Fruit fly (Drosophila melanogaster) whole organism, embryonic: ENCODE results near the gene CG7987.

Experiments
- CTCF ChIP-seq: fragments of 200-800 bp; sonication (Bioruptor generic); optimal IDR thresholded peaks from 2 replicates; lab custom pipeline; 2017; ENCODE audit warnings: missing biosample characterization, mild to moderate bottlenecking, missing genetic modification characterization, moderate library complexity
- HmgD ChIP-seq: fragments of 200-800 bp; sonication (Bioruptor generic); optimal IDR thresholded peaks from 3 replicates; lab custom pipeline; 2016; ENCODE audit warnings: missing biosample characterization, missing genetic modification characterization
- salm ChIP-seq: fragments of 200-800 bp; sonication (Bioruptor generic); optimal IDR thresholded peaks from 2 replicates; lab custom pipeline; 2018; ENCODE audit warnings: missing biosample characterization, mild to moderate bottlenecking, missing genetic modification characterization
- sqz ChIP-seq: fragments of 200-800 bp; sonication (Bioruptor generic); optimal IDR thresholded peaks from 3 replicates; lab custom pipeline; 2018; ENCODE audit warnings: missing biosample characterization, mild to moderate bottlenecking, missing genetic modification characterization

DNA sequence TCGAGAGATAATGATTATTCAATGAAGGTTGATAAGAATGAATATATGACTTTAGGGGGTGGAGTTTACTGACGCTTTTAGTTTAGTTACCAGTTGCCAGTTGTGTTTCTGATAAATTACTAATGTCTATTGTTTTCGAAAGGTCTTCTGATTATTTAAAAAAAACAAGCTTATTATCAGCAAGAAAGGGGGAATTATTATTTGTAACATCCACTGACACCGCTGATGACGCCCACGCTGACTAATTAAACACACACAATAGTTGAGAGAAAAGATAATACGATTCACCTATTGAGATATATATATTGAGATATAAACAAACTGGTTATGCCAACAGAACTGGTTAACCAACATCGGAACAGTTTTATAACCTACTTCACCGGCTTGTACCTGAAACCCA is 7.9 kb downstream of the CG7987 start:
- TF ChIP-seq HmgD (GFP tag; lab: Kevin White, UChicago): no peak
- TF ChIP-seq salm (tag; lab: Kevin White, UChicago): no peak
- TF ChIP-seq CTCF (GFP tag; lab: Kevin White, UChicago): no peak
- TF ChIP-seq sqz (GFP tag; lab: Kevin White, UChicago): no peak
